Worm (Caenorhabditis elegans): ENCODE results near the gene wrt-3.

DNA sequence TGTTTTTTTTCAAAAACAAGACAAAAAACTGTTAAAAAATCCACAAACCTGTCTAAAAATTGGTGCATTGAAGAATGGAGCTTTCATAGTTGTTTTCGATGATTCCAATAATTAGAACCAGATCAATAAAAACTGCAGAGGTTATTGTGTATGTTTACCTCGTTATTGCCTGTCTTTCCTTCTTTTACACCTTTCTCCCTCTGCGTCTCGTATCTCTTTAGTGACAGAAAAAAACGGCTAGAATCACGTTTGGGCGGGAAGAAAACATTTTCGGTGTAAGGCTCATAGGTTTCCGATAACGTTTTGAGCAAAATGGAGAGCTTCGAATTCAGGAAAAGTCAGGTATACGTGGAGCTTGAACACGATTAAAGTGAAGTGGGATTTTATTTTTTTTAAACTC is 31.4 kb upstream of the wrt-3 start, which contains the start of gene ethe-1:
- TF ChIP-seq pqm-1 (tag; optimal IDR thresholded peaks at IDR 0.05) (no peak), egl-27 (tag; optimal IDR thresholded peaks at IDR 0.05) (no peak), zag-1 (tag; optimal IDR thresholded peaks at IDR 0.05) (no peak), pha-4 (tag; optimal IDR thresholded peaks at IDR 0.05) (peak; percentile 78), elt-3 (tag; optimal IDR thresholded peaks at IDR 0.05) (no peak), lin-39 (tag; optimal IDR thresholded peaks at IDR 0.05) (no peak), nhr-67 (tag; optimal IDR thresholded peaks at IDR 0.05) (no peak), ama-1 (optimal IDR thresholded peaks at IDR 0.05) (no peak), mdl-1 (tag; optimal IDR thresholded peaks at IDR 0.05) (no peak), elt-2 (tag; optimal IDR thresholded peaks at IDR 0.05) (peak; percentile 21), unc-39 (tag; optimal IDR thresholded peaks at IDR 0.05) (no peak), ceh-82 (tag; optimal IDR thresholded peaks at IDR 0.05) (no peak), ztf-4 (tag; optimal IDR thresholded peaks at IDR 0.05) (no peak), nhr-77 (tag; optimal IDR thresholded peaks at IDR 0.05) (no peak)
